Fruit fly (Drosophila melanogaster) whole organism, adult: ENCODE results near the gene pps.

Experiments
- CG11617 ChIP-seq: fragments of 200-800 bp; sonication (Bioruptor generic); optimal IDR thresholded peaks from 2 replicates; lab custom pipeline; 2017; ENCODE audit warnings: mild to moderate bottlenecking, missing biosample characterization, missing genetic modification reagents, missing genetic modification characterization
- CG14711 ChIP-seq: fragments of 200-800 bp; sonication (Bioruptor generic); optimal IDR thresholded peaks from 2 replicates; lab custom pipeline; 2018; ENCODE audit warnings: missing biosample characterization, mild to moderate bottlenecking, missing genetic modification characterization, moderate library complexity
- CG33017 ChIP-seq: fragments of 200-800 bp; sonication (Bioruptor generic); optimal IDR thresholded peaks from 2 replicates; lab custom pipeline; 2018; ENCODE audit warnings: missing biosample characterization, mild to moderate bottlenecking, missing genetic modification characterization, moderate library complexity
- CG7045 ChIP-seq: fragments of 200-800 bp; sonication (Bioruptor generic); optimal IDR thresholded peaks from 2 replicates; lab custom pipeline; 2017; ENCODE audit warnings: missing biosample characterization, mild to moderate bottlenecking, missing genetic modification characterization
- CG7101 ChIP-seq: fragments of 200-800 bp; sonication (Bioruptor generic); optimal IDR thresholded peaks from 2 replicates; lab custom pipeline; 2018; ENCODE audit warnings: missing biosample characterization, mild to moderate bottlenecking, missing genetic modification characterization, moderate library complexity
- Clk ChIP-seq: fragments of 200-800 bp; sonication (Bioruptor generic); optimal IDR thresholded peaks from 2 replicates; lab custom pipeline; 2017; ENCODE audit warnings: missing biosample characterization, missing genetic modification characterization
- Crg-1 ChIP-seq: fragments of 200-800 bp; sonication (Bioruptor generic); optimal IDR thresholded peaks from 2 replicates; lab custom pipeline; 2016; ENCODE audit warnings: missing biosample characterization, missing genetic modification characterization
- Hr96 ChIP-seq: fragments of 200-800 bp; sonication (Bioruptor generic); optimal IDR thresholded peaks from 2 replicates; lab custom pipeline; 2016; ENCODE audit warnings: missing biosample characterization, missing genetic modification characterization
- kay ChIP-seq: fragments of 200-800 bp; sonication (Bioruptor generic); peaks from one replicate; lab custom pipeline; 2016; ENCODE audit warnings: missing biosample characterization, missing genetic modification characterization, borderline replicate concordance
- tj ChIP-seq: fragments of 200-800 bp; sonication (Bioruptor generic); optimal IDR thresholded peaks from 3 replicates; lab custom pipeline; 2017; ENCODE audit warnings: missing biosample characterization, mild to moderate bottlenecking, missing genetic modification characterization, moderate library complexity

DNA sequence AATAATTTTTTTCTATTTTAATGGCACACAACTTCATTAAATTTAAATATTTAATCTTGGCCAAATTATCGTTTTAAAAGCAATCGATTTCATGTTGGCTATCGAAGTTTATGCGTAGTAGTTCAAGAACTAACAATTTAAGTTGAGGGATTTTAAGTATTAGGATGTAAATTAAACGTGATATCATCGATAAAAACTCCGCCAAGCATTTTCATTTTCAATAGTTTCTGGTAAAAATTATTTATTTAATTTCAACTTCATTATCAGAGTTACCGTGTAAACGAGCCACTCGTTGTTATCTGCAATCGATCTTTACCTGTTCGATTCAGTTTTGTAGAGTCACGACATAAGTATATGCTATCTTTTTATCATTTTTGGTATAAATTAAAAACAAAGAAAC lies 10.7 kb upstream of the pps start:
- peak; percentile 79 for TF ChIP-seq tj
- TF ChIP-seq Clk (GFP tag; lab: Kevin White, UChicago): peak; percentile 95
- peak; percentile 96 for TF ChIP-seq Hr96 (GFP tag; lab: Kevin White, UChicago)
- TF ChIP-seq CG14711 (tag; lab: Kevin White, UChicago): peak; percentile 96
- peak; percentile 99 for TF ChIP-seq CG7101 (tag; lab: Kevin White, UChicago)
- TF ChIP-seq kay (GFP tag; lab: Kevin White, UChicago): peak; percentile 99
- TF ChIP-seq Crg-1: peak; percentile 85
- TF ChIP-seq CG33017 (tag; lab: Kevin White, UChicago): peak; percentile 99
- peak; percentile 100 for TF ChIP-seq CG7045
- peak; percentile 97 for TF ChIP-seq CG11617
